Worm (Caenorhabditis elegans): Measurements from ENCODE around the gene srg-38.
A peak's percentile ranks its signal among the peaks of the same experiment; 100 is the strongest.
"Not testable (repeated sequence)": the region's sequence is repeated elsewhere in the genome, so short reads cannot be mapped to it uniquely, and the experiment has no call there.

Gene srg-38

ce11 chrV:11119294-11119755 is 36.1 kb downstream of the srg-38 start, which contains the start of gene scb-1:
Gene scb-1, minus strand, starts transcription at chrV:11119705.
- TF ChIP-seq ztf-23 (GFP tag; IDR thresholded peaks at IDR 0.05) (no peak), klf-2 (GFP tag; conservative IDR thresholded peaks at IDR 0.05) (no peak), med-1 (GFP tag; optimal IDR thresholded peaks at IDR 0.05; ENCODE audit: insufficient read depth) (no peak), tab-1 (GFP tag; IDR thresholded peaks at IDR 0.05) (no peak), ztf-29 (GFP tag; IDR thresholded peaks at IDR 0.05) (no peak), flt-1 (GFP tag; IDR thresholded peaks at IDR 0.05) (no peak), ref-1 (GFP tag; conservative IDR thresholded peaks at IDR 0.05) (no peak), cog-1 (tag; optimal IDR thresholded peaks at IDR 0.05) (no peak)

DNA sequence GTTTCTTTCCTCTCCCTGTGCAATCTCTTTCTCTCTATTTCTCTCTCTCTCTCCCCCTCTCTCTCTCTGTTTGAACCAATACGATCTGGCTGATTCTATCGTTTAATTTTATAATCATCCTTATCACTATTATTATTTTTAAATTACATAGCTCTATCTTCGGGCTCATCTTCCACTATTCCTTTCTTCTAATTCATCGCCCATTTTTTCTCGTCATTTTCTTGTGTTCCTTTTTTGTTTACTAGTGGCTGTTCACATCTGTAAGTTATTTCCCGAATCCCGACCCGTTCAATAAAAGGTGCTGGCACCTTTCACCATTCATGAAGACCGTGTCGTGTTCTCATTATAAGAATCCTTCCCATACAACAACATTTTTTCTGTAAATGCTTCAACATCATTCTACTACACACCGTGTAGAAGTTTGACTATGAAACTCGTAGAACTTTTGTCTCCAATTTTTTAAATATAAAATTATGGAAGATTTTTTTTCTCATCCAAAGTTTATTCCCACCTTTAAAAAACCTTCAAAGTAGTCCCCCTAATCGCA is 37.2 kb downstream of the srg-38 start:
- TF ChIP-seq ztf-29 (GFP tag; IDR thresholded peaks at IDR 0.05) (no peak), ref-1 (GFP tag; conservative IDR thresholded peaks at IDR 0.05) (no peak), T22C8.4 (GFP tag; IDR thresholded peaks at IDR 0.05) (no peak), cog-1 (tag; optimal IDR thresholded peaks at IDR 0.05) (no peak), med-1 (GFP tag; optimal IDR thresholded peaks at IDR 0.05; ENCODE audit: insufficient read depth) (no peak), klf-2 (GFP tag; conservative IDR thresholded peaks at IDR 0.05) (no peak), flt-1 (GFP tag; IDR thresholded peaks at IDR 0.05) (no peak), tab-1 (GFP tag; IDR thresholded peaks at IDR 0.05) (no peak), ztf-23 (GFP tag; IDR thresholded peaks at IDR 0.05) (no peak)

DNA sequence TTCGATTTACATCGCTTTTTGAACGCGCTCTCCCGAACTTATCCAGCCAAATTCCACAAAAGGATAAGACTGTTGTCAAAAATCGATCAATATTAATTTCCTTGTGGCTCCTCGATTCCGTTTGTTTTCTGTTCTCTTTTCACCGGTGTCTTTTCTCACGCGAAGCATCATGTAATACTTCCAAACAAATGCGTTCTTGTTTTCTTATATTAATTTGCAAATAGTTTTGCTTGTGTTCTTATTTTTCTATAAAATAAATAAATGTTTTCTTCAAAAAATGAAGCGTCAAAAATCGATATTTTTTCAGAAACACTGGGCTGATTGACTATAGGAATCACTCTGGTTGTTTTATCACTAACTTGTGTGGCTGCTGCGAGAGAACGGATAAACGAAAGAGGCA is 41.8 kb downstream of the srg-38 start, which contains the start of gene math-33:
math-33 (plus strand) TSS at position 301 of the 400 bp plus-strand sequence.
- TF ChIP-seq ztf-23 (GFP tag; IDR thresholded peaks at IDR 0.05) (no peak), tab-1 (GFP tag; IDR thresholded peaks at IDR 0.05) (no peak), cog-1 (tag; optimal IDR thresholded peaks at IDR 0.05) (no peak), flt-1 (GFP tag; IDR thresholded peaks at IDR 0.05) (no peak)

- TF ChIP-seq cog-1 (tag; optimal IDR thresholded peaks at IDR 0.05) (peak; percentile 58), ref-1 (GFP tag; conservative IDR thresholded peaks at IDR 0.05) (0 out of 2 replicates have a peak, but pooled peaks have one; percentile 14), klf-2 (GFP tag; conservative IDR thresholded peaks at IDR 0.05) (peak; percentile 40; the same call in 1 of the 2 replicates), ztf-23 (GFP tag; IDR thresholded peaks at IDR 0.05) (peak; percentile 88), T22C8.4 (GFP tag; IDR thresholded peaks at IDR 0.05) (peak; percentile 66), flt-1 (GFP tag; IDR thresholded peaks at IDR 0.05) (no peak; the same call in none of the 2 replicates), tab-1 (GFP tag; IDR thresholded peaks at IDR 0.05) (no peak; the same call in 1 of the 2 replicates), med-1 (GFP tag; optimal IDR thresholded peaks at IDR 0.05; ENCODE audit: insufficient read depth) (peak; percentile 91), ztf-29 (GFP tag; IDR thresholded peaks at IDR 0.05) (peak; percentile 72; the same call in 1 of the 2 replicates)
Observed at ce11 chrV:11113041-11113574, 42.3 kb downstream of the srg-38 start, which contains the start of gene erfa-3. Gene erfa-3, minus strand, starts transcription at chrV:11113091.

ce11 chrV:11109647-11110046 is 45.8 kb downstream of the srg-38 start, which contains the start of gene Y42A5A.5:
Gene Y42A5A.5, minus strand, starts transcription at chrV:11109747.
- TF ChIP-seq ref-1 (GFP tag; conservative IDR thresholded peaks at IDR 0.05); ztf-29 (GFP tag; IDR thresholded peaks at IDR 0.05); flt-1 (GFP tag; IDR thresholded peaks at IDR 0.05): not testable (repeated sequence)

DNA sequence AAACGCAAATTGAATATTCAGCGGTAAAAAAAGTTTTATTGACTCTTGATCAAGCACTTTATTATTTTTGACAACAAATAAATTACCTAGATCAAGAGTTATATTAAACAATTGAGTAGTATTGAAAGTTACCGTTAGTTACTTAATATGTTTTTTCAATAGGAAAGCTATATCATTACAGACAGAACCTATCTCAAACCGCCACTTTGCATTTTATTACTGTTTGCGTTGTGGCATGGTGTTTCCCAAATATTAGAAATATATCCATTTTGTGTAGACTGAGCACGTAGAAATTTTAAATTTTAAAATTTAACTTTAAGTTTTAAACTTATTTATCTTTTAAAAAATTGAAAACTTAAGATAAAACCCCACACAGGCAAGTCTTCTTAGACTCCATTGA is 51.0 kb downstream of the srg-38 start:
- TF ChIP-seq klf-2 (GFP tag; conservative IDR thresholded peaks at IDR 0.05) (no peak), tab-1 (GFP tag; IDR thresholded peaks at IDR 0.05) (no peak), flt-1 (GFP tag; IDR thresholded peaks at IDR 0.05) (no peak), med-1 (GFP tag; optimal IDR thresholded peaks at IDR 0.05; ENCODE audit: insufficient read depth) (no peak)

Measured in whole organism, midembryonic.